Fruit fly (Drosophila melanogaster) whole organism, embryonic: Measurements from ENCODE around the gene CG13631.

Experiments used
- Aef1 ChIP-seq: fragments of 200-800 bp; sonication (Bioruptor generic); IDR thresholded peaks from 3 replicates; pipeline ENCODE4 v1.3.6; 2022; ENCODE audit warnings: missing biosample characterization, missing genetic modification characterization
- CG10274 ChIP-seq: fragments of 200-800 bp; sonication (Bioruptor generic); optimal IDR thresholded peaks from 3 replicates; lab custom pipeline; 2017; ENCODE audit warnings: missing biosample characterization, mild to moderate bottlenecking, missing genetic modification characterization
- CG10321 ChIP-seq: fragments of 200-800 bp; sonication (Bioruptor generic); IDR thresholded peaks from 2 replicates; pipeline ENCODE4 v1.3.6; 2022; ENCODE audit warnings: missing biosample characterization, missing genetic modification characterization
- CG10543 ChIP-seq: fragments of 200-800 bp; sonication (Bioruptor generic); optimal IDR thresholded peaks from 3 replicates; lab custom pipeline; 2017; ENCODE audit warnings: missing biosample characterization, mild to moderate bottlenecking, missing genetic modification characterization, moderate library complexity
- CG12104 ChIP-seq: fragments of 200-800 bp; sonication (Bioruptor generic); optimal IDR thresholded peaks from 3 replicates; lab custom pipeline; 2016; ENCODE audit warnings: missing biosample characterization, missing genetic modification characterization
- CG13424 ChIP-seq: fragments of 200-800 bp; sonication (Bioruptor generic); optimal IDR thresholded peaks from 2 replicates; lab custom pipeline; 2019; ENCODE audit warnings: missing biosample characterization, mild to moderate bottlenecking, missing genetic modification characterization, moderate library complexity
- CG14014 ChIP-seq: fragments of 200-800 bp; sonication (Bioruptor generic); IDR thresholded peaks from 2 replicates; pipeline ENCODE4 v1.3.6; 2022; ENCODE audit warnings: missing biosample characterization, missing genetic modification characterization
- CG16779 ChIP-seq: fragments of 200-800 bp; sonication (Bioruptor generic); IDR thresholded peaks from 2 replicates; pipeline ENCODE4 v1.3.6; 2022; ENCODE audit warnings: missing biosample characterization, missing genetic modification characterization
- CG16813 ChIP-seq: fragments of 200-800 bp; sonication (Bioruptor generic); IDR thresholded peaks from 3 replicates; pipeline ENCODE4 v1.3.6; 2022; ENCODE audit warnings: missing biosample characterization, missing genetic modification characterization; ENCODE audit not compliant: partially characterized antibody
- CG1832 ChIP-seq: fragments of 200-800 bp; sonication (Bioruptor generic); optimal IDR thresholded peaks from 2 replicates; lab custom pipeline; 2017; ENCODE audit warnings: missing biosample characterization, mild to moderate bottlenecking, missing genetic modification characterization, inconsistent platforms
- CG18619 ChIP-seq: fragments of 200-800 bp; sonication (Bioruptor generic); optimal IDR thresholded peaks from 3 replicates; lab custom pipeline; 2017; ENCODE audit warnings: missing biosample characterization, mild to moderate bottlenecking, missing genetic modification characterization
- CG30431 ChIP-seq: fragments of 200-800 bp; sonication (Bioruptor generic); optimal IDR thresholded peaks from 2 replicates; lab custom pipeline; 2017; ENCODE audit warnings: missing biosample characterization, missing genetic modification characterization
- CG3065 ChIP-seq: fragments of 200-800 bp; sonication (Bioruptor generic); optimal IDR thresholded peaks from 2 replicates; lab custom pipeline; 2016; ENCODE audit warnings: missing biosample characterization, missing genetic modification characterization
- CG31365 ChIP-seq: fragments of 200-800 bp; sonication (Bioruptor generic); optimal IDR thresholded peaks from 2 replicates; lab custom pipeline; 2018; ENCODE audit warnings: missing biosample characterization, mild to moderate bottlenecking, missing genetic modification characterization
- CG3281 ChIP-seq: fragments of 200-800 bp; sonication (Bioruptor generic); optimal IDR thresholded peaks from 3 replicates; lab custom pipeline; 2017; ENCODE audit warnings: missing biosample characterization, mild to moderate bottlenecking, missing genetic modification characterization
- CG34376 ChIP-seq: fragments of 200-800 bp; sonication (Bioruptor generic); optimal IDR thresholded peaks from 2 replicates; lab custom pipeline; 2018; ENCODE audit warnings: missing biosample characterization, mild to moderate bottlenecking, missing genetic modification characterization
- CG4360 ChIP-seq: fragments of 200-800 bp; sonication (Bioruptor generic); IDR thresholded peaks from 2 replicates; pipeline ENCODE4 v1.3.6; 2022; ENCODE audit warnings: missing biosample characterization, missing genetic modification characterization
- CG4617 ChIP-seq: fragments of 200-800 bp; sonication (Bioruptor generic); optimal IDR thresholded peaks from 3 replicates; lab custom pipeline; 2016; ENCODE audit warnings: missing biosample characterization, missing genetic modification characterization, borderline replicate concordance
- CG6683 ChIP-seq: fragments of 200-800 bp; sonication (Bioruptor generic); optimal IDR thresholded peaks from 2 replicates; lab custom pipeline; 2017; ENCODE audit warnings: missing biosample characterization, mild to moderate bottlenecking, missing genetic modification characterization, missing genetic modification reagents
- CG6689 ChIP-seq: fragments of 200-800 bp; sonication (Bioruptor generic); IDR thresholded peaks from 2 replicates; pipeline ENCODE4 v1.3.6; 2022; ENCODE audit warnings: missing biosample characterization, missing genetic modification characterization
- CG7372 ChIP-seq: fragments of 200-800 bp; sonication (Bioruptor generic); IDR thresholded peaks from 2 replicates; pipeline ENCODE4 v1.3.6; 2022; ENCODE audit warnings: missing biosample characterization, missing genetic modification characterization
- CG7963 ChIP-seq: fragments of 200-800 bp; sonication (Bioruptor generic); IDR thresholded peaks from 3 replicates; pipeline ENCODE4 v1.3.6; 2022; ENCODE audit warnings: missing biosample characterization, missing genetic modification characterization; ENCODE audit not compliant: partially characterized antibody
- CG8765 ChIP-seq: fragments of 200-800 bp; sonication (Bioruptor generic); IDR thresholded peaks from 2 replicates; pipeline ENCODE4 v1.3.6; 2022; ENCODE audit warnings: missing biosample characterization, missing genetic modification characterization
- CG8944 ChIP-seq: fragments of 200-800 bp; sonication (Bioruptor generic); optimal IDR thresholded peaks from 3 replicates; lab custom pipeline; 2016; ENCODE audit warnings: missing biosample characterization, missing genetic modification characterization
- Chrac-16 ChIP-seq: fragments of 200-800 bp; sonication (Bioruptor generic); optimal IDR thresholded peaks from 3 replicates; lab custom pipeline; 2016; ENCODE audit warnings: missing biosample characterization, missing genetic modification characterization
- Dfd ChIP-seq, 2 experiments: fragments of >200 bp; optimal IDR thresholded peaks; 2 replicates each; lab custom pipeline; 2017; ENCODE audit warnings: missing biosample characterization in 2 of 2, missing genetic modification characterization in 2 of 2
- Dip2 ChIP-seq: fragments of 200-800 bp; sonication (Bioruptor generic); IDR thresholded peaks from 2 replicates; pipeline ENCODE4 v1.3.6; 2022; ENCODE audit warnings: missing biosample characterization, missing genetic modification characterization
- Dref ChIP-seq: fragments of 200-800 bp; sonication (Bioruptor generic); IDR thresholded peaks from 2 replicates; pipeline ENCODE4 v1.3.6; 2022; ENCODE audit warnings: missing biosample characterization, missing genetic modification characterization
- HLH54F ChIP-seq: fragments of 200-800 bp; sonication (Bioruptor generic); optimal IDR thresholded peaks from 3 replicates; lab custom pipeline; 2016; ENCODE audit warnings: missing biosample characterization, missing genetic modification characterization
- HLHmδ ChIP-seq: fragments of 200-800 bp; sonication (Bioruptor generic); optimal IDR thresholded peaks from 2 replicates; lab custom pipeline; 2018; ENCODE audit warnings: missing biosample characterization, mild to moderate bottlenecking, missing genetic modification characterization, moderate library complexity
- Hr78 ChIP-seq, 2 experiments: fragments of 200-800 bp in 1 of 2; fragments of >200 bp in 1 of 2; sonication (Bioruptor generic) in 1 of 2; optimal IDR thresholded peaks; 2 replicates each; lab custom pipeline; 2017 to 2019; ENCODE audit warnings: missing biosample characterization in 2 of 2, missing genetic modification characterization in 2 of 2, mild to moderate bottlenecking in 1 of 2, moderate library complexity in 1 of 2
- Mes4 ChIP-seq: fragments of 200-800 bp; sonication (Bioruptor generic); optimal IDR thresholded peaks from 2 replicates; lab custom pipeline; 2016; ENCODE audit warnings: missing biosample characterization, missing genetic modification characterization
- Sox102F ChIP-seq: fragments of 200-800 bp; sonication (Bioruptor generic); optimal IDR thresholded peaks from 2 replicates; lab custom pipeline; 2018; ENCODE audit warnings: missing biosample characterization, mild to moderate bottlenecking, missing genetic modification characterization, moderate library complexity
- crc ChIP-seq: fragments of 200-800 bp; sonication (Bioruptor generic); optimal IDR thresholded peaks from 2 replicates; lab custom pipeline; 2016; ENCODE audit warnings: missing biosample characterization, missing genetic modification characterization
- emc ChIP-seq: fragments of 200-800 bp; sonication (Bioruptor generic); optimal IDR thresholded peaks from 2 replicates; lab custom pipeline; 2016; ENCODE audit warnings: missing biosample characterization, missing genetic modification characterization
- eve ChIP-seq, 2 experiments: fragments of >200 bp; optimal IDR thresholded peaks; 2 replicates each; lab custom pipeline; 2017; ENCODE audit warnings: missing biosample characterization in 2 of 2, missing genetic modification characterization in 2 of 2
- gt ChIP-seq: fragments of 200-800 bp; sonication (Bioruptor generic); IDR thresholded peaks from 2 replicates; pipeline ENCODE4 v1.3.6; 2022; ENCODE audit warnings: missing biosample characterization, missing genetic modification characterization
- lola ChIP-seq, 3 experiments: fragments of >200 bp in 2 of 3; fragments of 200-800 bp in 1 of 3; sonication (Bioruptor generic) in 1 of 3; optimal IDR thresholded peaks; 2 replicates each; lab custom pipeline; 2017 to 2019; ENCODE audit warnings: missing biosample characterization in 3 of 3, missing genetic modification characterization in 3 of 3, mild to moderate bottlenecking in 1 of 3, moderate library complexity in 1 of 3
- org-1 ChIP-seq: fragments of 200-800 bp; sonication (Bioruptor generic); optimal IDR thresholded peaks from 2 replicates; lab custom pipeline; 2017; ENCODE audit warnings: missing biosample characterization, missing genetic modification characterization
- peb ChIP-seq: fragments of 200-800 bp; sonication (Bioruptor generic); IDR thresholded peaks from 2 replicates; pipeline ENCODE4 v1.3.6; 2022; ENCODE audit warnings: missing biosample characterization, missing genetic modification characterization
- prd ChIP-seq, 3 experiments: fragments of >200 bp in 2 of 3; fragments of 200-800 bp in 1 of 3; sonication (Bioruptor generic) in 1 of 3; optimal IDR thresholded peaks in 2 of 3; IDR thresholded peaks in 1 of 3; 2 replicates in 2 of 3; 3 replicates in 1 of 3; pipeline versions ENCODE4 v1.3.6 to Lab custom; 2017 to 2022; ENCODE audit warnings: missing biosample characterization in 1 of 3, missing genetic modification characterization in 1 of 3
- row ChIP-seq: fragments of 200-800 bp; sonication (Bioruptor generic); IDR thresholded peaks from 3 replicates; pipeline ENCODE4 v1.3.6; 2022; ENCODE audit warnings: missing biosample characterization, missing genetic modification characterization
- scrt ChIP-seq: fragments of 200-800 bp; sonication (Bioruptor generic); optimal IDR thresholded peaks from 2 replicates; lab custom pipeline; 2018; ENCODE audit warnings: missing biosample characterization, mild to moderate bottlenecking, missing genetic modification characterization, moderate library complexity
- sisA ChIP-seq: fragments of 200-800 bp; sonication (Bioruptor generic); IDR thresholded peaks from 2 replicates; pipeline ENCODE4 v1.3.6; 2022; ENCODE audit warnings: missing biosample characterization, missing genetic modification characterization
- tap ChIP-seq: fragments of 200-800 bp; optimal IDR thresholded peaks from 3 replicates; lab custom pipeline; 2019; ENCODE audit warnings: missing biosample characterization, mild to moderate bottlenecking, missing genetic modification characterization, moderate library complexity
- tll ChIP-seq, 2 experiments: fragments of 200-800 bp in 1 of 2; fragments of >200 bp in 1 of 2; sonication (Bioruptor generic) in 1 of 2; optimal IDR thresholded peaks; 2 replicates each; lab custom pipeline; 2017 to 2019; ENCODE audit warnings: missing biosample characterization in 2 of 2, missing genetic modification characterization in 2 of 2, mild to moderate bottlenecking in 1 of 2, moderate library complexity in 1 of 2
- unpg ChIP-seq: fragments of 200-800 bp; sonication (Bioruptor generic); optimal IDR thresholded peaks from 3 replicates; lab custom pipeline; 2018; ENCODE audit warnings: missing biosample characterization, mild to moderate bottlenecking, missing genetic modification characterization, moderate library complexity
- wor ChIP-seq: fragments of 200-800 bp; sonication (Bioruptor generic); IDR thresholded peaks from 2 replicates; pipeline ENCODE4 v1.3.6; 2022; ENCODE audit warnings: missing biosample characterization, missing genetic modification characterization
- zf30C ChIP-seq: fragments of 200-800 bp; sonication (Bioruptor generic); optimal IDR thresholded peaks from 3 replicates; lab custom pipeline; 2018; ENCODE audit warnings: missing biosample characterization, mild to moderate bottlenecking, missing genetic modification characterization

CG13631 gene

dm6 chr3R:24787042-24787565, 18.0 kb downstream of the CG13631 start, which contains the start of gene CG5805 (continued):
- no peak for TF ChIP-seq CG8765
- no peak for TF ChIP-seq Dfd (GFP tag; optimal IDR thresholded peaks at IDR 0.05; lab: Kevin White, UChicago)
- peak; percentile 75 for TF ChIP-seq unpg (GFP tag; lab: Kevin White, UChicago)
- TF ChIP-seq crc = peak; percentile 67
- peak; percentile 61; the same call in 1 of the 2 replicates for TF ChIP-seq CG7372 (GFP tag; lab: Robert Waterston, UW)
- TF ChIP-seq zf30C = no peak
- TF ChIP-seq CG10274 (GFP tag; lab: Kevin White, UChicago) = peak; percentile 77
- TF ChIP-seq CG34376 (GFP tag; lab: Kevin White, UChicago) = peak; percentile 91
- TF ChIP-seq HLH54F (GFP tag; lab: Kevin White, UChicago) = peak; percentile 70
- no peak for TF ChIP-seq sisA (GFP tag; lab: Robert Waterston, UW)
- peak; percentile 81 for TF ChIP-seq scrt (GFP tag; lab: Kevin White, UChicago)
- peak; percentile 50 for TF ChIP-seq peb (GFP tag; lab: Robert Waterston, UW)
- TF ChIP-seq tll (GFP tag; optimal IDR thresholded peaks at IDR 0.05; lab: Kevin White, UChicago) = peak in 1 of 2 experiments; percentile 23
- TF ChIP-seq CG6683 = peak; percentile 76
- peak; percentile 75 for TF ChIP-seq CG30431
- peak; percentile 63 for TF ChIP-seq row (GFP tag; lab: Robert Waterston, UW)
- peak; percentile 92 for TF ChIP-seq CG3281 (GFP tag; lab: Kevin White, UChicago)
- TF ChIP-seq CG12104 (GFP tag; lab: Kevin White, UChicago) = peak; percentile 88
- TF ChIP-seq gt (GFP tag; lab: Robert Waterston, UW) = peak; percentile 53; the same call in 1 of the 2 replicates
- peak; percentile 70 for TF ChIP-seq CG6689
- peak; percentile 57 for TF ChIP-seq CG13424 (tag; lab: Kevin White, UChicago)
- TF ChIP-seq CG16813 (GFP tag; lab: Robert Waterston, UW) = no peak
- peak; percentile 61 for TF ChIP-seq Sox102F (GFP tag; lab: Kevin White, UChicago)
- TF ChIP-seq CG1832 (GFP tag; lab: Kevin White, UChicago) = no peak
- no peak for TF ChIP-seq prd (optimal IDR thresholded peaks at IDR 0.05; lab: Kevin White, UChicago)
- TF ChIP-seq prd (GFP tag; IDR thresholded peaks at IDR 0.05; lab: Robert Waterston, UW) = peak; percentile 65; the same call in 2 of the 3 replicates
- TF ChIP-seq tap (tag; lab: Kevin White, UChicago) = peak; percentile 66
- no peak for TF ChIP-seq Dip2 (GFP tag; lab: Robert Waterston, UW)
- peak; percentile 55; the same call in 1 of the 2 replicates for TF ChIP-seq CG16779 (GFP tag; lab: Robert Waterston, UW)
- TF ChIP-seq CG10321 (GFP tag; lab: Robert Waterston, UW) = peak; percentile 71
- peak; percentile 40 for TF ChIP-seq Chrac-16
- TF ChIP-seq HLHmδ (GFP tag; lab: Kevin White, UChicago) = no peak
- TF ChIP-seq Hr78 (GFP tag; optimal IDR thresholded peaks at IDR 0.05; lab: Kevin White, UChicago) = peak in 1 of 2 experiments; percentile 82
- peak; percentile 77 for TF ChIP-seq CG31365 (tag; lab: Kevin White, UChicago)
- TF ChIP-seq wor (GFP tag; lab: Robert Waterston, UW) = peak; percentile 37; the same call in 1 of the 2 replicates
- no peak for TF ChIP-seq CG4360 (GFP tag; lab: Robert Waterston, UW)
- peak; percentile 43 for TF ChIP-seq CG8944 (GFP tag; lab: Kevin White, UChicago)
- peak; percentile 81 for TF ChIP-seq emc
- TF ChIP-seq CG3065 = peak; percentile 45
- TF ChIP-seq Dref = peak; percentile 45
- TF ChIP-seq org-1 (GFP tag; lab: Kevin White, UChicago) = peak; percentile 59
- TF ChIP-seq lola (GFP tag; optimal IDR thresholded peaks at IDR 0.05; lab: Kevin White, UChicago) = no peak
- TF ChIP-seq eve (GFP tag; optimal IDR thresholded peaks at IDR 0.05; lab: Kevin White, UChicago) = no peak
- TF ChIP-seq CG18619 = peak; percentile 91
- TF ChIP-seq Mes4 = peak; percentile 75
- no peak for TF ChIP-seq CG7963 (GFP tag; lab: Robert Waterston, UW)
- peak; percentile 86 for TF ChIP-seq CG10543
- peak; percentile 71 for TF ChIP-seq CG14014 (GFP tag; lab: Robert Waterston, UW)
- TF ChIP-seq CG4617 = peak; percentile 91
- TF ChIP-seq Aef1 (GFP tag; lab: Robert Waterston, UW) = peak; percentile 19; the same call in 1 of the 3 replicates
